Fruit fly (Drosophila melanogaster) whole organism, embryonic: Measurements from ENCODE around the gene Osi10a.
A peak's percentile ranks its signal among the peaks of the same experiment; 100 is the strongest.

Experiments
- Aef1 ChIP-seq: fragments of 200-800 bp; sonication (Bioruptor generic); IDR thresholded peaks from 3 replicates; pipeline ENCODE4 v1.3.6; 2022; ENCODE audit warnings: missing biosample characterization, missing genetic modification characterization
- Blimp-1 ChIP-seq: fragments of 200-800 bp; sonication (Bioruptor generic); optimal IDR thresholded peaks from 3 replicates; lab custom pipeline; 2018; ENCODE audit warnings: missing biosample characterization, missing genetic modification characterization, mild to moderate bottlenecking, moderate library complexity, missing genetic modification reagents
- CG10431 ChIP-seq: fragments of 200-800 bp; sonication (Bioruptor generic); optimal IDR thresholded peaks from 3 replicates; lab custom pipeline; 2018; ENCODE audit warnings: missing biosample characterization, mild to moderate bottlenecking, missing genetic modification characterization
- CG11504 ChIP-seq: fragments of 200-800 bp; sonication (Bioruptor generic); optimal IDR thresholded peaks from 3 replicates; lab custom pipeline; 2019; ENCODE audit warnings: missing biosample characterization, mild to moderate bottlenecking, missing genetic modification characterization, moderate library complexity
- CG11560 ChIP-seq: fragments of 200-800 bp; sonication (Bioruptor generic); IDR thresholded peaks from 3 replicates; pipeline ENCODE4 v1.3.6; 2022; ENCODE audit warnings: missing biosample characterization, missing genetic modification characterization
- CG11695 ChIP-seq: fragments of 200-800 bp; sonication (Bioruptor generic); IDR thresholded peaks from 3 replicates; pipeline ENCODE4 v1.3.6; 2022; ENCODE audit warnings: missing biosample characterization, missing genetic modification characterization
- CG12219 ChIP-seq: fragments of 200-800 bp; sonication (Bioruptor generic); optimal IDR thresholded peaks from 3 replicates; lab custom pipeline; 2018; ENCODE audit warnings: missing biosample characterization, mild to moderate bottlenecking, missing genetic modification characterization
- CG17612 ChIP-seq: fragments of 200-800 bp; sonication (Bioruptor generic); IDR thresholded peaks from 2 replicates; pipeline ENCODE4 v1.3.6; 2022; ENCODE audit warnings: missing biosample characterization, missing genetic modification characterization
- CG17802 ChIP-seq: fragments of 200-800 bp; sonication (Bioruptor generic); optimal IDR thresholded peaks from 2 replicates; lab custom pipeline; 2018; ENCODE audit warnings: missing biosample characterization, mild to moderate bottlenecking, missing genetic modification characterization, moderate library complexity
- CG32767 ChIP-seq: fragments of 200-800 bp; sonication (Bioruptor generic); IDR thresholded peaks from 2 replicates; pipeline ENCODE4 v1.3.6; 2022; ENCODE audit warnings: missing biosample characterization, missing genetic modification characterization
- CG3407 ChIP-seq: fragments of 200-800 bp; sonication (Bioruptor generic); optimal IDR thresholded peaks from 2 replicates; lab custom pipeline; 2018; ENCODE audit warnings: missing biosample characterization, mild to moderate bottlenecking, missing genetic modification characterization
- CG7271 ChIP-seq: fragments of 200-800 bp; sonication (Bioruptor generic); optimal IDR thresholded peaks from 2 replicates; lab custom pipeline; 2018; ENCODE audit warnings: missing biosample characterization, mild to moderate bottlenecking, missing genetic modification characterization, moderate library complexity
- CG7839 ChIP-seq: fragments of 200-800 bp; sonication (Bioruptor generic); optimal IDR thresholded peaks from 3 replicates; lab custom pipeline; 2018; ENCODE audit warnings: missing biosample characterization, mild to moderate bottlenecking, missing genetic modification characterization, moderate library complexity
- CG9609 ChIP-seq: fragments of 200-800 bp; sonication (Bioruptor generic); optimal IDR thresholded peaks from 3 replicates; lab custom pipeline; 2016; ENCODE audit warnings: missing biosample characterization, missing genetic modification characterization
- Oaz ChIP-seq: fragments of 200-800 bp; sonication (Bioruptor generic); IDR thresholded peaks from 2 replicates; pipeline ENCODE4 v1.3.6; 2022; ENCODE audit warnings: missing biosample characterization, missing genetic modification characterization
- Ptx1 ChIP-seq: fragments of 200-800 bp; sonication (Bioruptor generic); IDR thresholded peaks from 2 replicates; pipeline ENCODE4 v1.3.6; 2022; ENCODE audit warnings: missing biosample characterization, missing genetic modification characterization
- Sox102F ChIP-seq: fragments of 200-800 bp; sonication (Bioruptor generic); optimal IDR thresholded peaks from 2 replicates; lab custom pipeline; 2018; ENCODE audit warnings: missing biosample characterization, mild to moderate bottlenecking, missing genetic modification characterization, moderate library complexity
- Stat92E ChIP-seq, 3 experiments: fragments of >200 bp in 2 of 3; fragments of 200-800 bp in 1 of 3; sonication (Bioruptor generic) in 1 of 3; optimal IDR thresholded peaks; 2 replicates each; lab custom pipeline; 2017 to 2019; ENCODE audit warnings: missing biosample characterization in 3 of 3, missing genetic modification characterization in 3 of 3, mild to moderate bottlenecking in 1 of 3, moderate library complexity in 1 of 3
- abd-A ChIP-seq: fragments of 200-800 bp; sonication (Bioruptor generic); optimal IDR thresholded peaks from 3 replicates; lab custom pipeline; 2019; ENCODE audit warnings: missing biosample characterization, mild to moderate bottlenecking, missing genetic modification characterization, moderate library complexity
- chinmo ChIP-seq: fragments of 200-800 bp; sonication (Bioruptor generic); IDR thresholded peaks from 4 replicates; pipeline ENCODE4 v1.3.6; 2022; ENCODE audit warnings: missing biosample characterization, missing genetic modification characterization; ENCODE audit not compliant: partially characterized antibody
- ci ChIP-seq: fragments of 200-800 bp; sonication (Bioruptor generic); IDR thresholded peaks from 3 replicates; pipeline ENCODE4 v1.3.6; 2022; ENCODE audit warnings: missing biosample characterization, missing genetic modification characterization
- crol ChIP-seq: fragments of 200-800 bp; sonication (Bioruptor generic); IDR thresholded peaks from 2 replicates; pipeline ENCODE4 v1.3.6; 2022; ENCODE audit warnings: missing biosample characterization, missing genetic modification characterization
- fd102C ChIP-seq: fragments of 200-800 bp; sonication (Bioruptor generic); optimal IDR thresholded peaks from 2 replicates; lab custom pipeline; 2018; ENCODE audit warnings: missing biosample characterization, mild to moderate bottlenecking, missing genetic modification characterization, moderate library complexity
- fd96Cb ChIP-seq: fragments of 200-800 bp; sonication (Bioruptor generic); optimal IDR thresholded peaks from 2 replicates; lab custom pipeline; 2018; ENCODE audit warnings: missing biosample characterization, mild to moderate bottlenecking, missing genetic modification characterization, moderate library complexity
- fu2 ChIP-seq: fragments of 200-800 bp; sonication (Bioruptor generic); optimal IDR thresholded peaks from 2 replicates; lab custom pipeline; 2016; ENCODE audit warnings: missing biosample characterization, missing genetic modification characterization
- grn ChIP-seq: fragments of 200-800 bp; sonication (Bioruptor generic); optimal IDR thresholded peaks from 3 replicates; lab custom pipeline; 2017; ENCODE audit warnings: missing biosample characterization, missing genetic modification characterization
- ham ChIP-seq: fragments of 200-800 bp; sonication (Bioruptor generic); IDR thresholded peaks from 2 replicates; pipeline ENCODE4 v1.3.6; 2022; ENCODE audit warnings: missing biosample characterization, missing genetic modification characterization
- kni ChIP-seq: fragments of 200-800 bp; sonication (Bioruptor generic); optimal IDR thresholded peaks from 3 replicates; lab custom pipeline; 2017; ENCODE audit warnings: mild to moderate bottlenecking, missing biosample characterization, missing genetic modification reagents, missing genetic modification characterization
- prd ChIP-seq, 3 experiments: fragments of >200 bp in 2 of 3; fragments of 200-800 bp in 1 of 3; sonication (Bioruptor generic) in 1 of 3; optimal IDR thresholded peaks in 2 of 3; IDR thresholded peaks in 1 of 3; 2 replicates in 2 of 3; 3 replicates in 1 of 3; pipeline versions ENCODE4 v1.3.6 to Lab custom; 2017 to 2022; ENCODE audit warnings: missing biosample characterization in 1 of 3, missing genetic modification characterization in 1 of 3
- sd ChIP-seq: fragments of 200-800 bp; sonication (Bioruptor generic); optimal IDR thresholded peaks from 3 replicates; lab custom pipeline; 2018; ENCODE audit warnings: missing biosample characterization, mild to moderate bottlenecking, missing genetic modification characterization, moderate library complexity
- sens-2 ChIP-seq: fragments of 200-800 bp; sonication (Bioruptor generic); IDR thresholded peaks from 2 replicates; pipeline ENCODE4 v1.3.6; 2022; ENCODE audit warnings: missing biosample characterization, missing genetic modification characterization
- sug ChIP-seq: fragments of 200-800 bp; optimal IDR thresholded peaks from 2 replicates; lab custom pipeline; 2019; ENCODE audit warnings: missing biosample characterization, mild to moderate bottlenecking, missing genetic modification characterization, moderate library complexity

Osi10a gene

DNA sequence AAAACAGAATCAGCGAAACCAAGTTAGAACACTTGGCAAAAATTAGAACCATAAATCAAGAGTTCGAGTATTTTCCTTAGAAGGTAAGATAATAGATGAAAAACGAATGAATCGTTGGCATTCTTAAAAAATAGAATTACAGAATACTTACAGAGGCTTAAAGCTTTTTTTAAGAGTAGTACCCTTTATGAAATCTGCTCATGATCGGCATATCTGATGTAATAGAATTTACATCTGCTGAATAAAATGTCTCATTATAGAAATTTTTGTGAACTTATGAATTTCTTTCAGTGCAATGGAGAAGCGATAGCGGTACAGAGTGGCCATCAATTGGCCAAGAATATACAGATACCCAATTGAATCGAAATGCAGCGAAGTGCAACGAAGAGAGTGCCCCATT lies 27.7 kb downstream of the Osi10a start, which contains the start of gene Osi13:
Gene Osi13, plus strand, starts transcription at position 301 of the 400 bp plus-strand sequence.
- TF ChIP-seq CG7271 (tag; lab: Kevin White, UChicago) (no peak), CG7839 (no peak), prd (optimal IDR thresholded peaks at IDR 0.05; lab: Kevin White, UChicago) (peak in 1 of 2 experiments; percentile 3), prd (GFP tag; IDR thresholded peaks at IDR 0.05; lab: Robert Waterston, UW) (no peak)

DNA sequence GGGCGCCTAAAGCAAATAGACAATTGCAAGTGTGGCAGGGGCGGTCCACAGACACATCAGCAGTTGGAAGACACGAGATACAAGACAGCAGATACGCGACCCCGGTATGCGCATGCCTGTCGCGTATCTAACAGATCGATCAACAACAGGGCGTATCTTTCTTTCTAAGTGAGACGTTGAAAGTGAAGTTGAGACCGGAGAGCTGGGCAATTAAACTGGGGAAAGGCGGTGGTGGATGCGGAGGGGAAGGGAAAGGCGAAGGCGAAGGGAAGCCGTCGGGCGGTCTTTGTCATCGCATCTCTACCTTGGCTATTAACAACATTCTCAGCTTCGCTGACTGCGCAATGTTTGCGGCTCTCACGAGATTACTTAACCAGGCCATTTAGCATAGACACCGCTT lies 30.3 kb downstream of the Osi10a start:
- TF ChIP-seq fu2, result no peak
- peak; percentile 57; the same call in 1 of the 2 replicates for TF ChIP-seq crol (GFP tag; lab: Robert Waterston, UW)
- peak; percentile 86 for TF ChIP-seq Blimp-1 (GFP tag; lab: Kevin White, UChicago)
- peak; percentile 57 for TF ChIP-seq kni (GFP tag; lab: Kevin White, UChicago)
- TF ChIP-seq CG12219 (GFP tag; lab: Kevin White, UChicago), result no peak
- TF ChIP-seq CG17802, result no peak
- peak; percentile 74 for TF ChIP-seq grn (GFP tag; lab: Kevin White, UChicago)
- TF ChIP-seq CG9609, result no peak
- TF ChIP-seq CG11560 (tag; lab: Robert Waterston, UW), result 0 out of 3 replicates have a peak, but pooled peaks have one; percentile 7
- peak; percentile 44 for TF ChIP-seq sd (tag; lab: Kevin White, UChicago)

DNA sequence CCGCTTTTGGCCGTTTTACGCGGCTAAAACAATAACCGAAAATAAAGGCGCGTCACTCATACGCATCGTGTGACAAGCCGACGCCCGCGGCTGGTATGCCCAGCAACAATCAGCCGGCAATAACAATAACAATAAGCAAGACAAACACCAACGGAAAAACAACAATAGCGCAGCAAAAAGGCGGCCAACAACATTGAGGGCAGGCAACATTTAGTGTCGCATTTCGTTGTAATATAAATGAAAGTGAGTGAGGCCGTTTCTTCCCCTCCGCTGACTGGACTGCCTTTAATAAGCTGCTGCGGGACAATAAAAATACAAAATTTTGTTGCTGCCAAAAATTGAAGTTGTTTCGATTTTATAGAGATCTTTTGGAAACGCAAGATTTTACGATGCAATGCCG lies 33.4 kb downstream of the Osi10a start:
- peak; percentile 46 for TF ChIP-seq kni (GFP tag; lab: Kevin White, UChicago)
- no peak for TF ChIP-seq CG11695 (GFP tag; lab: Robert Waterston, UW)
- TF ChIP-seq Aef1 (GFP tag; lab: Robert Waterston, UW), result no peak
- TF ChIP-seq ham (GFP tag; lab: Robert Waterston, UW), result no peak
- TF ChIP-seq abd-A (tag; lab: Kevin White, UChicago), result peak; percentile 16
- no peak for TF ChIP-seq sug (tag; lab: Kevin White, UChicago)
- TF ChIP-seq Blimp-1 (GFP tag; lab: Kevin White, UChicago), result peak; percentile 82
- no peak for TF ChIP-seq CG10431
- TF ChIP-seq Sox102F (GFP tag; lab: Kevin White, UChicago), result peak; percentile 0
- TF ChIP-seq CG3407, result no peak
- peak; percentile 47; the same call in 1 of the 3 replicates for TF ChIP-seq ci (GFP tag; lab: Robert Waterston, UW)
- TF ChIP-seq fd96Cb (tag; lab: Kevin White, UChicago), result no peak
- TF ChIP-seq Oaz (GFP tag; lab: Robert Waterston, UW), result no peak
- 0 out of 4 replicates have a peak, but pooled peaks have one; percentile 49 for TF ChIP-seq chinmo (GFP tag; lab: Robert Waterston, UW)
- no peak for TF ChIP-seq Ptx1 (GFP tag; lab: Robert Waterston, UW)
- TF ChIP-seq CG11504 (tag; lab: Kevin White, UChicago), result peak; percentile 53
- TF ChIP-seq fd102C (GFP tag; lab: Kevin White, UChicago), result no peak
- TF ChIP-seq CG17612, result no peak
- no peak for TF ChIP-seq Stat92E (GFP tag; optimal IDR thresholded peaks at IDR 0.05; lab: Kevin White, UChicago)
- TF ChIP-seq sd (tag; lab: Kevin White, UChicago), result peak; percentile 72
- TF ChIP-seq CG32767 (GFP tag; lab: Robert Waterston, UW), result no peak

DNA sequence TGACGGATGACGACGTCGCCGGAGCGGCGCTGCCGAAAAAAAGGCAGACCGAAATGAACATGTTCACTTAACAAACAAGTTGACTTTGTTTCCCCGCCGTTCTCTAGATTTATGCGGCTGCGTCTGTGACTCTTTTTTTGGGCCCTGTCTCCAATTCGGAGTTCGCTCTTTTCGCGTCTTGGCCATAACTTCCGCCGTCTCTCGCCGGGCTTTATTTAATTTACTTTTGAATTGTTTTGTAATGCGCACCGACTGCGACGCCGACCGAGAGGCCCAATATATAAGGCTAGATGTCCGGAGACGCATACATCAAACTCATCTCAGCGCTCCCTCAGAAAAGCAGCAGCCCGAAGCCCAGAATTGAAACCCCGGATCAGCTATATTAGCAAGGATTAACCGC lies 35.1 kb downstream of the Osi10a start, which contains the start of gene Osi14:
Gene Osi14, plus strand, starts transcription at position 301 of the 400 bp plus-strand sequence.
- TF ChIP-seq chinmo (GFP tag; lab: Robert Waterston, UW) (0 out of 4 replicates have a peak, but pooled peaks have one; percentile 72), sens-2 (no peak)
